Worm (Caenorhabditis elegans) whole organism, L4 larva: Measurements from ENCODE around the gene srsx-14.

ENCODE experiments used
- F44E2.7 ChIP-seq: fragments of 200-800 bp; sonication (Bioruptor generic); IDR thresholded peaks from 2 replicates; pipeline ENCODE4 v2.1.2; 2022; ENCODE audit warnings: missing genetic modification characterization, missing compliant biosample characterization
- R02D3.7 ChIP-seq: fragments of 150-350 bp; sonication (generic microtip); optimal IDR thresholded peaks from 3 replicates; lab custom pipeline; 2014; ENCODE audit warnings: missing biosample characterization, missing genetic modification characterization
- T26A8.4 ChIP-seq: fragments of 200-800 bp; sonication (Bioruptor generic); IDR thresholded peaks from 2 replicates; pipeline ENCODE4 v1.3.6; 2022; ENCODE audit warnings: missing genetic modification characterization, missing compliant biosample characterization
- aha-1 ChIP-seq: fragments of 150-350 bp; peaks from one replicate; lab custom pipeline; 2014; ENCODE audit warnings: missing biosample characterization, missing genetic modification characterization
- arid-1 ChIP-seq: fragments of 200-800 bp; sonication (Bioruptor generic); conservative IDR thresholded peaks from 2 replicates; pipeline ENCODE4 v1.3.6; 2022; ENCODE audit warnings: missing genetic modification reagents, missing genetic modification characterization, missing compliant biosample characterization
- ceh-20 ChIP-seq: fragments of 200-800 bp; sonication (Bioruptor generic); IDR thresholded peaks from 2 replicates; pipeline ENCODE4 v1.3.6; 2022; ENCODE audit warnings: missing genetic modification reagents, missing genetic modification characterization, missing compliant biosample characterization
- daf-16 ChIP-seq, 3 experiments: sonication (generic microtip); optimal IDR thresholded peaks; 2 replicates each; lab custom pipeline; 2016 to 2017; ENCODE audit warnings: missing genetic modification characterization in 3 of 3, missing genetic modification reagents in 3 of 3, mild to moderate bottlenecking in 2 of 3, missing compliant biosample characterization in 2 of 3, missing biosample characterization in 1 of 3, moderate library complexity in 1 of 3
- dmd-9 ChIP-seq: fragments of 200-800 bp; sonication (Bioruptor generic); IDR thresholded peaks from 2 replicates; pipeline ENCODE4 v1.3.6; 2022; ENCODE audit warnings: missing genetic modification reagents, missing genetic modification characterization, missing compliant biosample characterization
- dpl-1 ChIP-seq: fragments of 150-350 bp; optimal IDR thresholded peaks from 2 replicates; lab custom pipeline; 2014; ENCODE audit warnings: missing biosample characterization, missing genetic modification reagents, missing genetic modification characterization
- fos-1 ChIP-seq: fragments of 150-350 bp; optimal IDR thresholded peaks from 2 replicates; lab custom pipeline; 2014; ENCODE audit warnings: missing biosample characterization, missing genetic modification characterization
- gei-8 ChIP-seq: fragments of 200-800 bp; sonication (Bioruptor generic); optimal IDR thresholded peaks from 2 replicates; lab custom pipeline; 2018; ENCODE audit warnings: mild to moderate bottlenecking, missing genetic modification characterization, missing compliant biosample characterization
- hif-1 ChIP-seq, 2 experiments: sonication (generic microtip); optimal IDR thresholded peaks; 2 replicates each; lab custom pipeline; 2016 to 2017; ENCODE audit warnings: missing compliant biosample characterization in 2 of 2, missing genetic modification characterization in 2 of 2, missing genetic modification reagents in 2 of 2, missing genotype in 2 of 2, mild to moderate bottlenecking in 1 of 2
- hlh-30 ChIP-seq: sonication (generic microtip); optimal IDR thresholded peaks from 2 replicates; lab custom pipeline; 2017; ENCODE audit warnings: antibody characterized with exemption, mild to moderate bottlenecking, missing genetic modification characterization, missing compliant biosample characterization; ENCODE audit not compliant: insufficient read depth
- jun-1 ChIP-seq: fragments of 150-350 bp; optimal IDR thresholded peaks from 2 replicates; lab custom pipeline; 2014; ENCODE audit warnings: missing biosample characterization, missing genetic modification reagents, missing genetic modification characterization
- lin-38 ChIP-seq: fragments of 200-800 bp; sonication (Bioruptor generic); IDR thresholded peaks from 2 replicates; pipeline ENCODE4 v1.3.6; 2022; ENCODE audit warnings: missing genetic modification reagents, missing genetic modification characterization, missing compliant biosample characterization
- lsy-2 ChIP-seq, 2 experiments: fragments of 150-350 bp in 1 of 2; sonication (generic microtip) in 1 of 2; optimal IDR thresholded peaks; 2 replicates each; lab custom pipeline; 2014 to 2017; ENCODE audit warnings: missing biosample characterization in 2 of 2, missing genetic modification characterization in 2 of 2
- madf-5 ChIP-seq, 2 experiments: fragments of 200-800 bp; sonication (Bioruptor generic); IDR thresholded peaks; 2 replicates each; pipeline ENCODE4 v1.3.6; 2022; ENCODE audit warnings: missing compliant biosample characterization in 2 of 2, missing genetic modification characterization in 2 of 2
- mdl-1 ChIP-seq, 2 experiments: fragments of 150-350 bp in 1 of 2; sonication (generic microtip) in 1 of 2; optimal IDR thresholded peaks; 2 replicates each; lab custom pipeline; 2014 to 2017; ENCODE audit warnings: missing biosample characterization in 2 of 2, missing genetic modification characterization in 2 of 2
- mep-1 ChIP-seq: fragments of 150-350 bp; sonication (generic microtip); optimal IDR thresholded peaks from 3 replicates; lab custom pipeline; 2014; ENCODE audit warnings: missing biosample characterization, missing genetic modification characterization
- mes-2 ChIP-seq: sonication (generic microtip); optimal IDR thresholded peaks from 2 replicates; lab custom pipeline; 2016; ENCODE audit warnings: missing genotype, mild to moderate bottlenecking, missing genetic modification characterization, missing compliant biosample characterization; ENCODE audit not compliant: poor library complexity, severe bottlenecking
- mxl-3 ChIP-seq: fragments of 200-800 bp; sonication (Bioruptor generic); optimal IDR thresholded peaks from 2 replicates; lab custom pipeline; 2018; ENCODE audit warnings: mild to moderate bottlenecking, missing genetic modification characterization, missing compliant biosample characterization
- nhr-111 ChIP-seq: fragments of 200-800 bp; sonication (Bioruptor generic); optimal IDR thresholded peaks from 2 replicates; lab custom pipeline; 2018; ENCODE audit warnings: mild to moderate bottlenecking, missing genetic modification characterization, missing compliant biosample characterization
- nhr-28 ChIP-seq: fragments of 150-350 bp; optimal IDR thresholded peaks from 2 replicates; lab custom pipeline; 2014; ENCODE audit warnings: missing biosample characterization, missing genetic modification characterization
- nhr-6 ChIP-seq: fragments of 150-350 bp; optimal IDR thresholded peaks from 2 replicates; lab custom pipeline; 2014; ENCODE audit warnings: missing biosample characterization, missing genetic modification characterization
- nhr-76 ChIP-seq: fragments of 150-350 bp; optimal IDR thresholded peaks from 2 replicates; lab custom pipeline; 2014; ENCODE audit warnings: missing biosample characterization, missing genetic modification characterization
- php-3 ChIP-seq: fragments of 200-800 bp; sonication (Bioruptor generic); IDR thresholded peaks from 2 replicates; pipeline ENCODE4 v1.3.6; 2022; ENCODE audit warnings: missing genetic modification reagents, missing genetic modification characterization, missing compliant biosample characterization
- skn-1 ChIP-seq: fragments of 150-350 bp; optimal IDR thresholded peaks from 2 replicates; lab custom pipeline; 2014; ENCODE audit warnings: missing biosample characterization, missing genetic modification characterization
- snpc-4 ChIP-seq: fragments of 150-350 bp; optimal IDR thresholded peaks from 2 replicates; lab custom pipeline; 2014; ENCODE audit warnings: missing biosample characterization, missing genetic modification characterization
- spr-1 ChIP-seq: sonication (generic microtip); optimal IDR thresholded peaks from 2 replicates; lab custom pipeline; 2016; ENCODE audit warnings: mild to moderate bottlenecking, missing genetic modification characterization, missing compliant biosample characterization
- tag-97 ChIP-seq: fragments of 200-800 bp; sonication (Bioruptor generic); IDR thresholded peaks from 2 replicates; pipeline ENCODE4 v1.3.6; 2022; ENCODE audit warnings: missing genetic modification characterization, missing compliant biosample characterization
- unc-130 ChIP-seq: sonication (generic microtip); optimal IDR thresholded peaks from 2 replicates; lab custom pipeline; 2016; ENCODE audit warnings: missing genetic modification reagents, missing genetic modification characterization, missing compliant biosample characterization
- unc-39 ChIP-seq: sonication (generic microtip); optimal IDR thresholded peaks from 2 replicates; lab custom pipeline; 2017; ENCODE audit warnings: missing biosample characterization, missing genetic modification characterization
- zag-1 ChIP-seq: fragments of 150-350 bp; optimal IDR thresholded peaks from 2 replicates; lab custom pipeline; 2014; ENCODE audit warnings: missing biosample characterization, missing genetic modification characterization
- zip-2 ChIP-seq: fragments of 150-350 bp; optimal IDR thresholded peaks from 2 replicates; lab custom pipeline; 2014; ENCODE audit warnings: missing biosample characterization, missing genetic modification characterization
- ztf-11 ChIP-seq: fragments of 150-350 bp; optimal IDR thresholded peaks from 2 replicates; lab custom pipeline; 2014; ENCODE audit warnings: missing biosample characterization, missing genetic modification characterization

Gene srsx-14

DNA sequence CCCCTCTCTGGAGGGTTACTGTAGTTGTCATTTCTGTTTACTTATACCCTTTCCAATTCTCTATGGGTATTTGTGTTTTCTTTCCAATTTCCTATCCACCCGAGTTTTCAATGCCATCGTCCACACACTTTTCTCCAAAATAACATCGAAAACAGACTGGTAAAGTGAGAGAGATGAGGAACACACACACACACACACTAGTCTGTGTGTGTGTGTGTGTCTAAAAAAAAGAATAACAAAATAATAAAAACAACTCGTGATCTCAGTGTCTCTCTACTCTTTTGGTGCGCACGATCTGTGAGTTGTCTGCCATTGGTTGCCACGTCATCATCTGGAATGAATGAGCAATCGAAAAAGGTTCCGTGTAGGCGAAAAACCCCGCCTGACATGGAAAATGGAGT is 40.6 kb downstream of the srsx-14 start (continued):
- TF ChIP-seq spr-1 (tag; lab: Kevin White, UChicago) (no peak), R02D3.7 (tag; lab: Kevin White, UChicago) (no peak), lsy-2 (tag; optimal IDR thresholded peaks at IDR 0.05; lab: Kevin White, UChicago) (peak in 1 of 2 experiments; percentile 15), unc-39 (tag; lab: Kevin White, UChicago) (no peak), nhr-76 (tag; lab: Kevin White, UChicago) (no peak), hif-1 (tag; optimal IDR thresholded peaks at IDR 0.05; lab: Kevin White, UChicago) (no peak), madf-5 (GFP tag; IDR thresholded peaks at IDR 0.05; lab: Robert Waterston, UW) (no peak), aha-1 (tag; lab: Kevin White, UChicago) (peak; percentile 95), lin-38 (GFP tag; lab: Robert Waterston, UW) (no peak), mxl-3 (GFP tag; lab: Kevin White, UChicago) (no peak), T26A8.4 (GFP tag; lab: Robert Waterston, UW) (no peak)

DNA sequence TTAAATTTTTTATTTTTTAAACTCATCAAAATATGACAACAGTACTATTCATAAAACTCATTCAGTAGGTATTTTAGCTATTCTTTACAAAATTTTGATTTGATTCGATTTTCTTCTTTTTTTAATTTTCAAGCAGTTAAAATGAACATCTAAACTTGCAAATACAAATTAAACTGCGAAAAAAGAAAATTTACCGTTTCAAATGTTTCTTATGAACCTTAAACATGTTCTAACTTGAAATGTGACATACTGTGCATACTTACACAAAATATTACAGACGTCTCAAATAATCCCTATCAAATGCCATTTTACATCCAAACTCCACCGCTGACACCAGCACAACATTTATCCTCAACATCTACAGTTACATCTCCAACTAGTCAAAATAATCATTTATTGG is 42.6 kb downstream of the srsx-14 start, which contains the start of gene fkh-7:
Gene fkh-7, plus strand, starts transcription at position 301 of the 400 bp plus-strand sequence.
- TF ChIP-seq lin-38 (GFP tag; lab: Robert Waterston, UW), result no peak
- TF ChIP-seq dmd-9 (GFP tag; lab: Robert Waterston, UW), result no peak
- no peak for TF ChIP-seq nhr-111 (GFP tag; lab: Kevin White, UChicago)
- TF ChIP-seq jun-1 (tag; lab: Kevin White, UChicago), result no peak
- no peak for TF ChIP-seq R02D3.7 (tag; lab: Kevin White, UChicago)
- no peak for TF ChIP-seq skn-1 (tag; lab: Kevin White, UChicago)
- TF ChIP-seq nhr-6 (tag; lab: Kevin White, UChicago), result no peak
- no peak for TF ChIP-seq hlh-30 (tag; lab: Kevin White, UChicago)

DNA sequence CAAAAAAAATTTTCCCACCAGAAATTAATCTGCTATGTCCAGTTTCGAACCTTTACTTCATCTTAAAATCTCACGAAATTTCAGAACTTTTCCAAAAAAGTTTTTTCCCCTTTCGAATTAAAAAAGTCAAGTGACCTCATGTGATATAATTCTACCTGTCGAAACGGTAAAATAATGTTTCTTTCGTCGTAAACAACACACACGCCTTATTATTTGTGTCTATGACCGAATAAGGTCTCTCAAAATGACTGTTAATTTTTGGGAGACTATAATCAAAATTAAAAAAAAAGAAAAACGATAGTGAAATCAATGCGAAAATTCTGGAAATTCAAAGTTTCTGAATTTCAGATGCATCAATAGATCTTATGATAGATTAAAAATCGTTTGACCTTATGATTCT is 43.8 kb downstream of the srsx-14 start:
- TF ChIP-seq nhr-28 (tag; lab: Kevin White, UChicago) (peak; percentile 42), hlh-30 (tag; lab: Kevin White, UChicago) (peak; percentile 34), mdl-1 (tag; optimal IDR thresholded peaks at IDR 0.05; lab: Kevin White, UChicago) (no peak), nhr-6 (tag; lab: Kevin White, UChicago) (no peak), snpc-4 (tag; lab: Kevin White, UChicago) (no peak), daf-16 (GFP tag; optimal IDR thresholded peaks at IDR 0.05; lab: Kevin White, UChicago) (no peak), daf-16 (tag; optimal IDR thresholded peaks at IDR 0.05; lab: Kevin White, UChicago) (peak; percentile 95), dmd-9 (GFP tag; lab: Robert Waterston, UW) (no peak), arid-1 (no peak)

DNA sequence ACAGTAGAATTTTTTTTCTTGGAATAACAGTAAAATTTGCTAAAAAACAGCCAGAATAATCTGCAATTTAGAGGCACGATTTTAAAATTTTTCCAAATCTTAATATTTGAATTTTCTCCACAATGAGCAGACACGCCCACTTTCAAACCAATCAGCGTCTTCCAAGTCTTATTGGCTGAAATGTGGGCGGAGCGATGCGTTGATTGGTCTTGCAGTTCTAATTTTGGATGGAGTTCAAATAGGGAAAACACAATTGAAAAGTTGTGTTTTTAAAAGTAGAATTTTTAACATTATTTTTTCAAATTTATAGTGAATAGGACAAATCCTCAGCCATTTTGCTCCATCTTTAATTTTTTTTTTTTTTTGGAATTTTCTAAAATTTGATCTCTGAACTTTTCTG is 44.2 kb downstream of the srsx-14 start:
- TF ChIP-seq hif-1 (tag; optimal IDR thresholded peaks at IDR 0.05; lab: Kevin White, UChicago) (no peak), ceh-20 (GFP tag; lab: Robert Waterston, UW) (no peak), ztf-11 (tag; lab: Kevin White, UChicago) (no peak), php-3 (no peak), lin-38 (GFP tag; lab: Robert Waterston, UW) (no peak), F44E2.7 (GFP tag; lab: Robert Waterston, UW) (no peak), mep-1 (no peak), R02D3.7 (tag; lab: Kevin White, UChicago) (no peak), gei-8 (GFP tag; lab: Kevin White, UChicago) (no peak), mes-2 (tag; lab: Kevin White, UChicago) (no peak), tag-97 (no peak), zag-1 (tag; lab: Kevin White, UChicago) (no peak), unc-130 (GFP tag; lab: Kevin White, UChicago) (no peak), dpl-1 (GFP tag; lab: Kevin White, UChicago) (no peak), fos-1 (tag; lab: Kevin White, UChicago) (no peak), zip-2 (tag; lab: Kevin White, UChicago) (no peak)
- TF ChIP-seq, all 104 proteins: peak for 0
